Fruit fly (Drosophila melanogaster): Measurements from ENCODE around the gene CG13728.

Gene CG13728

DNA sequence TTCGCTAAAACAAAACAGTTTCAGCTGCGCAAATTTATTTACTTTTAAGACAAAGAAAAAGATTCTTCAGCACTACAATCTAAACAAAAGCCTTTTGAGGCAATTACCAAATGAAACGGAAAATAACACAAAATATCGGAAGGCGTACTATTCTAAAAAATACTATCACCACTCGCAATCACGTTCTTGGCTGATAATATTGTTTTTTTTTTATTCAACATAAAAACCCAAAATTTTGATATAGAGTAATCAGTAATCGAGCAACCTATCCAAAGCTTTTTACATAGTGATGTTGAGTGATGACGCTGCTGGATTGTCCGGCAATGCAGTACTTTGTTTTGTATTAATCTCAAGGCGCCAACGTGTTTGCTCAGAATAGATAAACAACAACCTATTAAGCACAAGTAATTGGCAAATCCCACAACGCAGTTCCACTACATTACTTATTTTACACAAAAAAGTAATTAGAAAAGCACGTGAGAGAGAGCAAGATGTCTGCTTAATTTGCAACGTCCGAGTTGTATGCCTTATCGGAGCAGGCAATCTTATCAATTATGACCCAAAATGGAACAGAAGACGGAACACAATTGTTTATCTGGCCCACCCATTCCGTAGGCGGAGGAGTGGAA is 48.5 kb upstream of the CG13728 start (continued):
- TF ChIP-seq B-H2 (GFP tag; optimal IDR thresholded peaks at IDR 0.05), result no peak
- no peak for TF ChIP-seq ash1 (GFP tag; optimal IDR thresholded peaks at IDR 0.05)
- no peak for TF ChIP-seq trh (GFP tag; optimal IDR thresholded peaks at IDR 0.05)
- TF ChIP-seq Antp (GFP tag; optimal IDR thresholded peaks at IDR 0.05), result no peak
- TF ChIP-seq CG12236 (GFP tag; optimal IDR thresholded peaks at IDR 0.05), result no peak
- peak; percentile 5 for TF ChIP-seq caup (GFP tag; optimal IDR thresholded peaks at IDR 0.05; ENCODE audit: severe bottlenecking)
- no peak for TF ChIP-seq H15 (GFP tag; IDR thresholded peaks at IDR 0.05)
- TF ChIP-seq gsb-n (tag; optimal IDR thresholded peaks at IDR 0.05), result no peak
- TF ChIP-seq CG1602 (GFP tag; optimal IDR thresholded peaks at IDR 0.05), result no peak
- no peak for TF ChIP-seq az2 (GFP tag; optimal IDR thresholded peaks at IDR 0.05)
- TF ChIP-seq Poxn (GFP tag; IDR thresholded peaks at IDR 0.05), result no peak
- TF ChIP-seq hth (optimal IDR thresholded peaks at IDR 0.05), result no peak
- no peak for TF ChIP-seq lbe (GFP tag; optimal IDR thresholded peaks at IDR 0.05)
- TF ChIP-seq CG10147 (GFP tag; optimal IDR thresholded peaks at IDR 0.05), result peak; percentile 22
- no peak for TF ChIP-seq CG6689 (GFP tag; IDR thresholded peaks at IDR 0.05)
- TF ChIP-seq Dek (tag; optimal IDR thresholded peaks at IDR 0.05), result no peak
- no peak for TF ChIP-seq CG15696 (tag; optimal IDR thresholded peaks at IDR 0.05)
- no peak for TF ChIP-seq gfzf (GFP tag; optimal IDR thresholded peaks at IDR 0.05)
- TF ChIP-seq CG6791 (GFP tag; IDR thresholded peaks at IDR 0.05; ENCODE audit: partially characterized antibody), result no peak
- TF ChIP-seq peb (GFP tag; IDR thresholded peaks at IDR 0.05), result no peak
- TF ChIP-seq btn (GFP tag; optimal IDR thresholded peaks at IDR 0.05), result no peak
- peak; percentile 51 for TF ChIP-seq grn (GFP tag; optimal IDR thresholded peaks at IDR 0.05)
- TF ChIP-seq CG8359 (GFP tag; optimal IDR thresholded peaks at IDR 0.05; ENCODE audit: borderline replicate concordance), result no peak
- TF ChIP-seq bcd (GFP tag; optimal IDR thresholded peaks at IDR 0.05), result no peak
- TF ChIP-seq HLH54F (GFP tag; optimal IDR thresholded peaks at IDR 0.05), result no peak
- TF ChIP-seq CG12299 (tag; optimal IDR thresholded peaks at IDR 0.05), result no peak
- no peak for TF ChIP-seq CG17612 (GFP tag; IDR thresholded peaks at IDR 0.05)
- TF ChIP-seq ssp (GFP tag; IDR thresholded peaks at IDR 0.05), result no peak
- TF ChIP-seq ftz-f1 (GFP tag; optimal IDR thresholded peaks at IDR 0.05), result no peak
- TF ChIP-seq CG12769 (tag; optimal IDR thresholded peaks at IDR 0.05), result no peak
- no peak for TF ChIP-seq Gsc (GFP tag; IDR thresholded peaks at IDR 0.05)
- TF ChIP-seq seq (GFP tag; IDR thresholded peaks at IDR 0.05), result peak; percentile 24; the same call in 1 of the 2 replicates
- TF ChIP-seq sens (GFP tag), result peak; percentile 79
- no peak for TF ChIP-seq CG11560 (tag; IDR thresholded peaks at IDR 0.05)
- TF ChIP-seq CG31441 (GFP tag; IDR thresholded peaks at IDR 0.05), result no peak
- peak; percentile 21 for TF ChIP-seq CG7839 (tag; optimal IDR thresholded peaks at IDR 0.05)
- no peak for TF ChIP-seq CG11695 (GFP tag; IDR thresholded peaks at IDR 0.05)
- TF ChIP-seq ranshi (GFP tag; IDR thresholded peaks at IDR 0.05), result no peak
- TF ChIP-seq knrl (GFP tag; IDR thresholded peaks at IDR 0.05; ENCODE audit: partially characterized antibody), result no peak
- TF ChIP-seq Bgb (GFP tag; IDR thresholded peaks at IDR 0.05; ENCODE audit: partially characterized antibody), result no peak
- no peak for TF ChIP-seq Adf1 (GFP tag; IDR thresholded peaks at IDR 0.05)
- TF ChIP-seq mld (GFP tag; IDR thresholded peaks at IDR 0.05; ENCODE audit: partially characterized antibody), result no peak
- TF ChIP-seq ken (GFP tag; IDR thresholded peaks at IDR 0.05), result no peak
- TF ChIP-seq CG18619 (GFP tag; optimal IDR thresholded peaks at IDR 0.05), result no peak
- TF ChIP-seq luna (GFP tag; optimal IDR thresholded peaks at IDR 0.05), result no peak
- no peak for TF ChIP-seq Neu2 (GFP tag; optimal IDR thresholded peaks at IDR 0.05; ENCODE audit: borderline replicate concordance)
- TF ChIP-seq slbo (GFP tag; IDR thresholded peaks at IDR 0.05), result peak; percentile 43
- TF ChIP-seq CG14667 (GFP tag; IDR thresholded peaks at IDR 0.05), result no peak
- TF ChIP-seq CG14050 (GFP tag; IDR thresholded peaks at IDR 0.05), result no peak
- TF ChIP-seq CG3838 (GFP tag; optimal IDR thresholded peaks at IDR 0.05), result no peak
- TF ChIP-seq chn (GFP tag; optimal IDR thresholded peaks at IDR 0.05), result no peak
- TF ChIP-seq jumu (GFP tag; optimal IDR thresholded peaks at IDR 0.05), result no peak

Data from whole organism, embryonic.